Worm (Caenorhabditis elegans) whole organism, midembryonic: Measurements from ENCODE around the gene srz-23.

Experiments
- T22C8.4 ChIP-seq: fragments of 200-800 bp; sonication (Bioruptor generic); IDR thresholded peaks from 2 replicates; pipeline ENCODE4 v1.3.6; 2022; ENCODE audit warnings: missing genetic modification characterization, missing compliant biosample characterization
- cog-1 ChIP-seq: sonication (generic microtip); optimal IDR thresholded peaks from 2 replicates; lab custom pipeline; 2016; ENCODE audit warnings: missing genetic modification characterization, missing compliant biosample characterization
- flt-1 ChIP-seq: fragments of 200-800 bp; sonication (Bioruptor generic); IDR thresholded peaks from 2 replicates; pipeline ENCODE4 v1.3.6; 2022; ENCODE audit warnings: missing genetic modification characterization, missing compliant biosample characterization
- klf-2 ChIP-seq: fragments of 200-800 bp; sonication (Bioruptor generic); conservative IDR thresholded peaks from 2 replicates; pipeline ENCODE4 v1.3.6; 2022; ENCODE audit warnings: missing genetic modification reagents, missing genetic modification characterization, missing compliant biosample characterization
- med-1 ChIP-seq: sonication (generic microtip); optimal IDR thresholded peaks from 2 replicates; lab custom pipeline; 2017; ENCODE audit warnings: missing genetic modification characterization, mild to moderate bottlenecking, missing compliant biosample characterization, antibody characterized with exemption, missing genetic modification reagents; ENCODE audit not compliant: insufficient read depth
- ref-1 ChIP-seq: fragments of 200-800 bp; sonication (Bioruptor generic); conservative IDR thresholded peaks from 2 replicates; pipeline ENCODE4 v1.3.6; 2022; ENCODE audit warnings: missing genetic modification reagents, missing genetic modification characterization, missing compliant biosample characterization
- tab-1 ChIP-seq: fragments of 200-800 bp; sonication (Bioruptor generic); IDR thresholded peaks from 2 replicates; pipeline ENCODE4 v1.3.6; 2022; ENCODE audit warnings: missing genetic modification characterization, missing compliant biosample characterization
- ztf-23 ChIP-seq: fragments of 200-800 bp; sonication (Bioruptor generic); IDR thresholded peaks from 2 replicates; pipeline ENCODE4 v1.3.6; 2022; ENCODE audit warnings: missing genetic modification reagents, missing genetic modification characterization, missing compliant biosample characterization
- ztf-29 ChIP-seq: fragments of 200-800 bp; sonication (Bioruptor generic); IDR thresholded peaks from 2 replicates; pipeline ENCODE4 v1.3.6; 2022; ENCODE audit warnings: missing genetic modification reagents, missing genetic modification characterization, missing compliant biosample characterization

Gene srz-23

ce11 chrIV:3497909-3498308, 44.5 kb downstream of the srz-23 start, which contains the start of gene ceh-53:
Gene ceh-53 (plus strand): TSS chrIV:3498209.
- no peak for TF ChIP-seq med-1 (GFP tag; lab: Kevin White, UChicago)
- no peak for TF ChIP-seq ztf-23 (GFP tag; lab: Robert Waterston, UW)
- TF ChIP-seq ref-1 (GFP tag; lab: Robert Waterston, UW): no peak
- TF ChIP-seq klf-2 (GFP tag; lab: Robert Waterston, UW): no peak
- TF ChIP-seq cog-1 (tag; lab: Kevin White, UChicago): no peak
- no peak for TF ChIP-seq ztf-29 (GFP tag; lab: Robert Waterston, UW)
- no peak for TF ChIP-seq flt-1
- no peak for TF ChIP-seq T22C8.4 (GFP tag; lab: Robert Waterston, UW)
- TF ChIP-seq tab-1 (GFP tag; lab: Robert Waterston, UW): no peak

- no peak for TF ChIP-seq cog-1 (tag; lab: Kevin White, UChicago)
- TF ChIP-seq tab-1 (GFP tag; lab: Robert Waterston, UW): no peak
- TF ChIP-seq flt-1: no peak
- TF ChIP-seq ztf-23 (GFP tag; lab: Robert Waterston, UW): no peak
- no peak for TF ChIP-seq T22C8.4 (GFP tag; lab: Robert Waterston, UW)
- TF ChIP-seq med-1 (GFP tag; lab: Kevin White, UChicago): no peak
- TF ChIP-seq ref-1 (GFP tag; lab: Robert Waterston, UW): no peak
- TF ChIP-seq klf-2 (GFP tag; lab: Robert Waterston, UW): no peak
- TF ChIP-seq ztf-29 (GFP tag; lab: Robert Waterston, UW): no peak
Measured at ce11 chrIV:3501981-3502736, 48.8 kb downstream of the srz-23 start.

ce11 chrIV:3504144-3504543, 50.7 kb downstream of the srz-23 start, which contains the start of gene srz-83:
Gene srz-83 (plus strand): TSS chrIV:3504444.
- no peak for TF ChIP-seq ref-1 (GFP tag; lab: Robert Waterston, UW)
- no peak for TF ChIP-seq tab-1 (GFP tag; lab: Robert Waterston, UW)
